Worm (Caenorhabditis elegans) whole organism, L4 larva: ENCODE measurements around the gene ZK632.10.

Source experiments
- F26F4.8 ChIP-seq: fragments of 200-800 bp; sonication (Bioruptor generic); conservative IDR thresholded peaks from 2 replicates; pipeline ENCODE4 v1.3.6; 2022; ENCODE audit warnings: missing genetic modification characterization, missing compliant biosample characterization
- F44E2.7 ChIP-seq: fragments of 200-800 bp; sonication (Bioruptor generic); IDR thresholded peaks from 2 replicates; pipeline ENCODE4 v2.1.2; 2022; ENCODE audit warnings: missing genetic modification characterization, missing compliant biosample characterization
- R02D3.7 ChIP-seq: fragments of 150-350 bp; sonication (generic microtip); optimal IDR thresholded peaks from 3 replicates; lab custom pipeline; 2014; ENCODE audit warnings: missing biosample characterization, missing genetic modification characterization
- T26A8.4 ChIP-seq: fragments of 200-800 bp; sonication (Bioruptor generic); IDR thresholded peaks from 2 replicates; pipeline ENCODE4 v1.3.6; 2022; ENCODE audit warnings: missing genetic modification characterization, missing compliant biosample characterization
- Y105C5A.15 ChIP-seq: fragments of 200-800 bp; sonication (Bioruptor generic); IDR thresholded peaks from 2 replicates; pipeline ENCODE4 v1.3.6; 2022; ENCODE audit warnings: missing genetic modification characterization, missing compliant biosample characterization
- Y5F2A.4 ChIP-seq: fragments of 200-800 bp; sonication (Bioruptor generic); optimal IDR thresholded peaks from 2 replicates; lab custom pipeline; 2018; ENCODE audit warnings: mild to moderate bottlenecking, missing genetic modification characterization, missing compliant biosample characterization
- Y75B8A.6 ChIP-seq: fragments of 200-800 bp; sonication (Bioruptor generic); IDR thresholded peaks from 2 replicates; pipeline ENCODE4 v1.3.6; 2022; ENCODE audit warnings: missing genetic modification reagents, missing genetic modification characterization, missing compliant biosample characterization
- ZK546.5 ChIP-seq, 2 experiments: sonication (generic microtip); optimal IDR thresholded peaks; 2 replicates each; lab custom pipeline; 2017; ENCODE audit warnings: missing biosample characterization in 2 of 2, missing genetic modification characterization in 2 of 2
- ceh-44 ChIP-seq: fragments of 200-800 bp; sonication (Bioruptor generic); IDR thresholded peaks from 2 replicates; pipeline ENCODE4 v1.3.6; 2022; ENCODE audit warnings: missing genetic modification reagents, missing genetic modification characterization, missing compliant biosample characterization
- ceh-82 ChIP-seq: sonication (generic microtip); optimal IDR thresholded peaks from 2 replicates; lab custom pipeline; 2017; ENCODE audit warnings: missing biosample characterization, missing genetic modification characterization
- ctbp-1 ChIP-seq: fragments of 200-800 bp; sonication (Bioruptor generic); IDR thresholded peaks from 2 replicates; pipeline ENCODE4 v1.3.6; 2022; ENCODE audit warnings: missing genetic modification reagents, missing genetic modification characterization, missing compliant biosample characterization
- daf-12 ChIP-seq: fragments of 150-350 bp; optimal IDR thresholded peaks from 2 replicates; lab custom pipeline; 2014; ENCODE audit warnings: missing biosample characterization, missing genetic modification reagents, missing genetic modification characterization
- daf-16 ChIP-seq, 3 experiments: sonication (generic microtip); optimal IDR thresholded peaks; 2 replicates each; lab custom pipeline; 2016 to 2017; ENCODE audit warnings: missing genetic modification characterization in 3 of 3, missing genetic modification reagents in 3 of 3, mild to moderate bottlenecking in 2 of 3, missing compliant biosample characterization in 2 of 3, missing biosample characterization in 1 of 3, moderate library complexity in 1 of 3
- daf-8 ChIP-seq: fragments of 200-800 bp; sonication (Bioruptor generic); IDR thresholded peaks from 2 replicates; pipeline ENCODE4 v1.3.6; 2022; ENCODE audit warnings: missing genetic modification characterization, missing compliant biosample characterization
- dmd-6 ChIP-seq: fragments of 200-800 bp; sonication (Bioruptor generic); IDR thresholded peaks from 2 replicates; pipeline ENCODE4 v1.3.6; 2022; ENCODE audit warnings: missing genetic modification reagents, missing genetic modification characterization, missing compliant biosample characterization
- dmd-8 ChIP-seq: fragments of 200-800 bp; sonication (Bioruptor generic); IDR thresholded peaks from 2 replicates; pipeline ENCODE4 v1.3.6; 2022; ENCODE audit warnings: missing genetic modification characterization, missing compliant biosample characterization
- dpl-1 ChIP-seq: fragments of 150-350 bp; optimal IDR thresholded peaks from 2 replicates; lab custom pipeline; 2014; ENCODE audit warnings: missing biosample characterization, missing genetic modification reagents, missing genetic modification characterization
- duxl-1 ChIP-seq: sonication (generic microtip); optimal IDR thresholded peaks from 2 replicates; lab custom pipeline; 2016; ENCODE audit warnings: mild to moderate bottlenecking, missing genetic modification characterization, moderate library complexity, missing compliant biosample characterization; ENCODE audit not compliant: poor library complexity
- dve-1 ChIP-seq: sonication (generic microtip); optimal IDR thresholded peaks from 2 replicates; lab custom pipeline; 2017; ENCODE audit warnings: antibody characterized with exemption, mild to moderate bottlenecking, missing genetic modification characterization, missing compliant biosample characterization; ENCODE audit not compliant: insufficient read depth
- egl-27 ChIP-seq: sonication (generic microtip); optimal IDR thresholded peaks from 3 replicates; lab custom pipeline; 2017; ENCODE audit warnings: missing biosample characterization, missing genetic modification reagents, missing genetic modification characterization
- fos-1 ChIP-seq: fragments of 150-350 bp; optimal IDR thresholded peaks from 2 replicates; lab custom pipeline; 2014; ENCODE audit warnings: missing biosample characterization, missing genetic modification characterization
- gei-8 ChIP-seq: fragments of 200-800 bp; sonication (Bioruptor generic); optimal IDR thresholded peaks from 2 replicates; lab custom pipeline; 2018; ENCODE audit warnings: mild to moderate bottlenecking, missing genetic modification characterization, missing compliant biosample characterization
- hif-1 ChIP-seq, 2 experiments: sonication (generic microtip); optimal IDR thresholded peaks; 2 replicates each; lab custom pipeline; 2016 to 2017; ENCODE audit warnings: missing compliant biosample characterization in 2 of 2, missing genetic modification characterization in 2 of 2, missing genetic modification reagents in 2 of 2, missing genotype in 2 of 2, mild to moderate bottlenecking in 1 of 2
- hlh-30 ChIP-seq: sonication (generic microtip); optimal IDR thresholded peaks from 2 replicates; lab custom pipeline; 2017; ENCODE audit warnings: antibody characterized with exemption, mild to moderate bottlenecking, missing genetic modification characterization, missing compliant biosample characterization; ENCODE audit not compliant: insufficient read depth
- hmg-1.1 ChIP-seq: fragments of 200-800 bp; sonication (Bioruptor generic); IDR thresholded peaks from 2 replicates; pipeline ENCODE4 v1.3.6; 2022; ENCODE audit warnings: missing genetic modification reagents, missing genetic modification characterization, missing compliant biosample characterization
- lin-1 ChIP-seq: fragments of 200-800 bp; sonication (Bioruptor generic); IDR thresholded peaks from 2 replicates; pipeline ENCODE4 v1.3.6; 2022; ENCODE audit warnings: missing genetic modification reagents, missing genetic modification characterization, missing compliant biosample characterization
- lin-15B ChIP-seq: fragments of 150-350 bp; sonication (generic microtip); optimal IDR thresholded peaks from 3 replicates; lab custom pipeline; 2014; ENCODE audit warnings: missing biosample characterization, missing genetic modification characterization
- lin-29 ChIP-seq: fragments of 200-800 bp; sonication (Bioruptor generic); IDR thresholded peaks from 2 replicates; pipeline ENCODE4 v1.3.6; 2022; ENCODE audit warnings: missing genetic modification reagents, missing genetic modification characterization, missing compliant biosample characterization
- lin-38 ChIP-seq: fragments of 200-800 bp; sonication (Bioruptor generic); IDR thresholded peaks from 2 replicates; pipeline ENCODE4 v1.3.6; 2022; ENCODE audit warnings: missing genetic modification reagents, missing genetic modification characterization, missing compliant biosample characterization
- lir-3 ChIP-seq: sonication (generic microtip); optimal IDR thresholded peaks from 2 replicates; lab custom pipeline; 2016; ENCODE audit warnings: mild to moderate bottlenecking, missing genetic modification characterization, missing compliant biosample characterization
- madf-5 ChIP-seq, 2 experiments: fragments of 200-800 bp; sonication (Bioruptor generic); IDR thresholded peaks; 2 replicates each; pipeline ENCODE4 v1.3.6; 2022; ENCODE audit warnings: missing compliant biosample characterization in 2 of 2, missing genetic modification characterization in 2 of 2
- mdt-29 ChIP-seq: fragments of 200-800 bp; sonication (Bioruptor generic); IDR thresholded peaks from 2 replicates; pipeline ENCODE4 v1.3.6; 2022; ENCODE audit warnings: missing genetic modification reagents, missing genetic modification characterization, missing compliant biosample characterization
- mep-1 ChIP-seq: fragments of 150-350 bp; sonication (generic microtip); optimal IDR thresholded peaks from 3 replicates; lab custom pipeline; 2014; ENCODE audit warnings: missing biosample characterization, missing genetic modification characterization
- mes-2 ChIP-seq: sonication (generic microtip); optimal IDR thresholded peaks from 2 replicates; lab custom pipeline; 2016; ENCODE audit warnings: missing genotype, mild to moderate bottlenecking, missing genetic modification characterization, missing compliant biosample characterization; ENCODE audit not compliant: poor library complexity, severe bottlenecking
- mxl-2 ChIP-seq: fragments of 200-800 bp; sonication (Bioruptor generic); conservative IDR thresholded peaks from 2 replicates; pipeline ENCODE4 v1.3.6; 2022; ENCODE audit warnings: missing genetic modification reagents, missing genetic modification characterization, missing compliant biosample characterization
- nhr-10 ChIP-seq: fragments of 150-350 bp; optimal IDR thresholded peaks from 2 replicates; lab custom pipeline; 2014; ENCODE audit warnings: missing biosample characterization, missing genetic modification characterization
- nhr-102 ChIP-seq: sonication (generic microtip); optimal IDR thresholded peaks from 2 replicates; lab custom pipeline; 2016; ENCODE audit warnings: mild to moderate bottlenecking, missing genetic modification characterization, moderate library complexity, missing compliant biosample characterization
- nhr-237 ChIP-seq: sonication (generic microtip); optimal IDR thresholded peaks from 2 replicates; lab custom pipeline; 2017; ENCODE audit warnings: missing biosample characterization, missing genetic modification characterization
- nhr-28 ChIP-seq: fragments of 150-350 bp; optimal IDR thresholded peaks from 2 replicates; lab custom pipeline; 2014; ENCODE audit warnings: missing biosample characterization, missing genetic modification characterization
- nhr-41 ChIP-seq: fragments of 200-800 bp; sonication (Bioruptor generic); IDR thresholded peaks from 2 replicates; pipeline ENCODE4 v1.3.6; 2022; ENCODE audit warnings: missing genetic modification reagents, missing genetic modification characterization, missing compliant biosample characterization
- nhr-6 ChIP-seq: fragments of 150-350 bp; optimal IDR thresholded peaks from 2 replicates; lab custom pipeline; 2014; ENCODE audit warnings: missing biosample characterization, missing genetic modification characterization
- pqm-1 ChIP-seq: sonication (generic microtip); optimal IDR thresholded peaks from 2 replicates; lab custom pipeline; 2017; ENCODE audit warnings: missing biosample characterization, missing genetic modification characterization
- saeg-2 ChIP-seq: fragments of 200-800 bp; sonication (Bioruptor generic); IDR thresholded peaks from 2 replicates; pipeline ENCODE4 v1.3.6; 2022; ENCODE audit warnings: missing genetic modification reagents, missing genetic modification characterization, missing compliant biosample characterization
- snpc-4 ChIP-seq: fragments of 150-350 bp; optimal IDR thresholded peaks from 2 replicates; lab custom pipeline; 2014; ENCODE audit warnings: missing biosample characterization, missing genetic modification characterization
- spr-1 ChIP-seq: sonication (generic microtip); optimal IDR thresholded peaks from 2 replicates; lab custom pipeline; 2016; ENCODE audit warnings: mild to moderate bottlenecking, missing genetic modification characterization, missing compliant biosample characterization
- tag-97 ChIP-seq: fragments of 200-800 bp; sonication (Bioruptor generic); IDR thresholded peaks from 2 replicates; pipeline ENCODE4 v1.3.6; 2022; ENCODE audit warnings: missing genetic modification characterization, missing compliant biosample characterization
- unc-39 ChIP-seq: sonication (generic microtip); optimal IDR thresholded peaks from 2 replicates; lab custom pipeline; 2017; ENCODE audit warnings: missing biosample characterization, missing genetic modification characterization
- unc-62 ChIP-seq, 3 experiments: fragments of 150-350 bp in 1 of 3; sonication (generic microtip); optimal IDR thresholded peaks in 2 of 3; peaks in 1 of 3; 1 replicate in 1 of 3; 2 replicates in 2 of 3; lab custom pipeline; 2014 to 2017; ENCODE audit warnings: missing biosample characterization in 3 of 3, missing genetic modification characterization in 3 of 3, missing genetic modification reagents in 3 of 3, missing genotype in 1 of 3
- zip-2 ChIP-seq: fragments of 150-350 bp; optimal IDR thresholded peaks from 2 replicates; lab custom pipeline; 2014; ENCODE audit warnings: missing biosample characterization, missing genetic modification characterization
- ztf-11 ChIP-seq: fragments of 150-350 bp; optimal IDR thresholded peaks from 2 replicates; lab custom pipeline; 2014; ENCODE audit warnings: missing biosample characterization, missing genetic modification characterization

Gene ZK632.10

ce11 chrIII:9780665-9781304, 46.7 kb downstream of the ZK632.10 start, which contains the start of gene vha-1 (continued):
- TF ChIP-seq Y75B8A.6 (GFP tag; lab: Robert Waterston, UW) (no peak), hif-1 (tag; optimal IDR thresholded peaks at IDR 0.05; lab: Kevin White, UChicago) (peak in 1 of 2 experiments; percentile 58), hmg-1.1 (GFP tag; lab: Robert Waterston, UW) (peak; percentile 77), nhr-10 (tag; lab: Kevin White, UChicago) (peak; percentile 78), R02D3.7 (tag; lab: Kevin White, UChicago) (no peak), ctbp-1 (GFP tag; lab: Robert Waterston, UW) (peak; percentile 52), zip-2 (tag; lab: Kevin White, UChicago) (no peak), daf-16 (GFP tag; optimal IDR thresholded peaks at IDR 0.05; lab: Kevin White, UChicago) (no peak), daf-16 (tag; optimal IDR thresholded peaks at IDR 0.05; lab: Kevin White, UChicago) (peak; percentile 60), Y105C5A.15 (no peak), nhr-102 (tag; lab: Kevin White, UChicago) (peak; percentile 63), ztf-11 (tag; lab: Kevin White, UChicago) (no peak), dpl-1 (GFP tag; lab: Kevin White, UChicago) (peak; percentile 74), tag-97 (GFP tag; lab: Robert Waterston, UW) (no peak), saeg-2 (GFP tag; lab: Robert Waterston, UW) (no peak), mxl-2 (no peak), mdt-29 (GFP tag; lab: Robert Waterston, UW) (peak; percentile 71; the same call in 1 of the 2 replicates), hlh-30 (tag; lab: Kevin White, UChicago) (peak; percentile 70), gei-8 (GFP tag; lab: Kevin White, UChicago) (no peak), lin-38 (peak; percentile 97), ceh-44 (GFP tag; lab: Robert Waterston, UW) (peak; percentile 42; the same call in 1 of the 2 replicates), mes-2 (peak; percentile 91), nhr-6 (tag; lab: Kevin White, UChicago) (peak; percentile 89), lir-3 (no peak), mep-1 (tag; lab: Kevin White, UChicago) (peak; percentile 92), F44E2.7 (no peak), T26A8.4 (GFP tag; lab: Robert Waterston, UW) (peak; percentile 77), nhr-41 (GFP tag; lab: Robert Waterston, UW) (no peak), ZK546.5 (tag; optimal IDR thresholded peaks at IDR 0.05; lab: Kevin White, UChicago) (no peak), dmd-8 (GFP tag; lab: Robert Waterston, UW) (no peak), lin-29 (GFP tag; lab: Robert Waterston, UW) (no peak), nhr-28 (tag; lab: Kevin White, UChicago) (peak; percentile 92), unc-62 (GFP tag; optimal IDR thresholded peaks at IDR 0.05 in 1 of 2; lab: Kevin White, UChicago) (peak in 1 of 2 experiments; percentile 95), unc-62 (tag; optimal IDR thresholded peaks at IDR 0.05; lab: Kevin White, UChicago) (no peak), snpc-4 (tag; lab: Kevin White, UChicago) (no peak), daf-8 (GFP tag; lab: Robert Waterston, UW) (no peak), lin-1 (GFP tag; lab: Robert Waterston, UW) (peak; percentile 80), dve-1 (tag; lab: Kevin White, UChicago) (peak; percentile 94), pqm-1 (tag; lab: Kevin White, UChicago) (peak; percentile 75), fos-1 (tag; lab: Kevin White, UChicago) (peak; percentile 25), lin-15B (tag; lab: Kevin White, UChicago) (peak; percentile 40), F26F4.8 (GFP tag; lab: Robert Waterston, UW) (no peak), duxl-1 (no peak), nhr-237 (tag; lab: Kevin White, UChicago) (no peak), egl-27 (no peak), dmd-6 (GFP tag; lab: Robert Waterston, UW) (peak; percentile 93), daf-12 (tag; lab: Kevin White, UChicago) (no peak), madf-5 (GFP tag; IDR thresholded peaks at IDR 0.05; lab: Robert Waterston, UW) (no peak), unc-39 (tag; lab: Kevin White, UChicago) (no peak), ceh-82 (tag; lab: Kevin White, UChicago) (no peak), spr-1 (peak; percentile 64), Y5F2A.4 (GFP tag; lab: Kevin White, UChicago) (no peak)
